Fruit fly (Drosophila melanogaster) whole organism, pupa: Measurements from ENCODE around the gene mldr.

Experiments used
- CG10348 ChIP-seq: fragments of 200-800 bp; sonication (Bioruptor generic); IDR thresholded peaks from 2 replicates; pipeline ENCODE4 v1.3.6; 2022; ENCODE audit warnings: missing biosample characterization, missing genetic modification characterization
- CG12605 ChIP-seq: fragments of 200-800 bp; sonication (Bioruptor generic); IDR thresholded peaks from 2 replicates; pipeline ENCODE4 v1.3.6; 2022; ENCODE audit warnings: missing biosample characterization, missing genetic modification characterization
- CG13204 ChIP-seq: fragments of 200-800 bp; sonication (Bioruptor generic); optimal IDR thresholded peaks from 2 replicates; lab custom pipeline; 2018; ENCODE audit warnings: missing biosample characterization, mild to moderate bottlenecking, missing genetic modification characterization, moderate library complexity
- CG14655 ChIP-seq: fragments of 200-800 bp; sonication (Bioruptor generic); optimal IDR thresholded peaks from 3 replicates; lab custom pipeline; 2017; ENCODE audit warnings: mild to moderate bottlenecking, missing biosample characterization, missing genetic modification reagents, missing genetic modification characterization
- CG15710 ChIP-seq: fragments of 200-800 bp; sonication (Bioruptor generic); optimal IDR thresholded peaks from 2 replicates; lab custom pipeline; 2018; ENCODE audit warnings: missing biosample characterization, mild to moderate bottlenecking, missing genetic modification characterization, moderate library complexity
- CG17806 ChIP-seq: fragments of 200-800 bp; sonication (Bioruptor generic); optimal IDR thresholded peaks from 2 replicates; lab custom pipeline; 2018; ENCODE audit warnings: missing biosample characterization, mild to moderate bottlenecking, missing genetic modification characterization, moderate library complexity
- CG32121 ChIP-seq: fragments of 200-800 bp; sonication (Bioruptor generic); IDR thresholded peaks from 2 replicates; pipeline ENCODE4 v1.3.6; 2022; ENCODE audit warnings: missing biosample characterization, missing genetic modification characterization
- CG34367 ChIP-seq: fragments of 200-800 bp; sonication (Bioruptor generic); optimal IDR thresholded peaks from 2 replicates; lab custom pipeline; 2018; ENCODE audit warnings: missing biosample characterization, mild to moderate bottlenecking, missing genetic modification characterization
- CG4496 ChIP-seq: fragments of 200-800 bp; sonication (Bioruptor generic); IDR thresholded peaks from 3 replicates; pipeline ENCODE4 v1.3.6; 2022; ENCODE audit warnings: missing biosample characterization, missing genetic modification characterization
- CG8159 ChIP-seq: fragments of 200-800 bp; sonication (Bioruptor generic); optimal IDR thresholded peaks from 3 replicates; lab custom pipeline; 2018; ENCODE audit warnings: missing biosample characterization, mild to moderate bottlenecking, missing genetic modification characterization, moderate library complexity
- CG8301 ChIP-seq: fragments of 200-800 bp; sonication (Bioruptor generic); optimal IDR thresholded peaks from 2 replicates; lab custom pipeline; 2018; ENCODE audit warnings: missing biosample characterization, mild to moderate bottlenecking, missing genetic modification characterization
- CG9948 ChIP-seq: fragments of 200-800 bp; sonication (Bioruptor generic); optimal IDR thresholded peaks from 2 replicates; lab custom pipeline; 2018; ENCODE audit warnings: missing biosample characterization, mild to moderate bottlenecking, missing genetic modification characterization, moderate library complexity
- D1 ChIP-seq: fragments of 200-800 bp; sonication (Bioruptor generic); optimal IDR thresholded peaks from 2 replicates; lab custom pipeline; 2018; ENCODE audit warnings: missing biosample characterization, mild to moderate bottlenecking, missing genetic modification characterization, moderate library complexity
- EcR ChIP-seq: fragments of 200-800 bp; sonication (Bioruptor generic); optimal IDR thresholded peaks from 3 replicates; lab custom pipeline; 2019; ENCODE audit warnings: missing biosample characterization, missing genetic modification characterization, mild to moderate bottlenecking, moderate library complexity, missing genetic modification reagents
- Ets98B ChIP-seq: fragments of 200-800 bp; sonication (Bioruptor generic); IDR thresholded peaks from 2 replicates; pipeline ENCODE4 v1.3.6; 2022; ENCODE audit warnings: missing biosample characterization, missing genetic modification characterization
- Pif1A ChIP-seq: fragments of 200-800 bp; sonication (Bioruptor generic); optimal IDR thresholded peaks from 3 replicates; lab custom pipeline; 2016; ENCODE audit warnings: missing biosample characterization, missing genetic modification characterization
- Pif1B ChIP-seq: fragments of 200-800 bp; sonication (Bioruptor generic); optimal IDR thresholded peaks from 3 replicates; lab custom pipeline; 2016; ENCODE audit warnings: missing biosample characterization, missing genetic modification characterization
- Snoo ChIP-seq: fragments of 200-800 bp; sonication (Bioruptor generic); optimal IDR thresholded peaks from 3 replicates; lab custom pipeline; 2017; ENCODE audit warnings: missing biosample characterization, mild to moderate bottlenecking, missing genetic modification characterization, inconsistent platforms
- fd96Ca ChIP-seq: fragments of 200-800 bp; sonication (Bioruptor generic); IDR thresholded peaks from 3 replicates; pipeline ENCODE4 v1.3.6; 2022; ENCODE audit warnings: missing biosample characterization, missing genetic modification characterization
- gl ChIP-seq: fragments of 200-800 bp; sonication (Bioruptor generic); optimal IDR thresholded peaks from 2 replicates; lab custom pipeline; 2018; ENCODE audit warnings: missing biosample characterization, mild to moderate bottlenecking, missing genetic modification characterization
- rn ChIP-seq: fragments of 200-800 bp; sonication (Bioruptor generic); IDR thresholded peaks from 2 replicates; pipeline ENCODE4 v1.3.6; 2022; ENCODE audit warnings: missing biosample characterization, missing genetic modification characterization

mldr gene

dm6 chrX:6294243-6294642 lies 3.1 kb downstream of the mldr start, which contains the start of gene CG15892:
TSS of gene CG15892 (minus strand) at chrX:6294343.
- TF ChIP-seq CG8301 (no peak), CG4496 (GFP tag; lab: Robert Waterston, UW) (no peak), CG17806 (tag; lab: Kevin White, UChicago) (no peak), CG32121 (no peak), CG13204 (no peak), Ets98B (GFP tag; lab: Robert Waterston, UW) (no peak), D1 (tag; lab: Kevin White, UChicago) (no peak), EcR (GFP tag; lab: Kevin White, UChicago) (no peak), Pif1B (GFP tag; lab: Kevin White, UChicago) (no peak), CG12605 (GFP tag; lab: Robert Waterston, UW) (no peak), Snoo (tag; lab: Kevin White, UChicago) (no peak), CG8159 (tag; lab: Kevin White, UChicago) (no peak), gl (tag; lab: Kevin White, UChicago) (no peak), CG15710 (tag; lab: Kevin White, UChicago) (no peak), CG34367 (tag; lab: Kevin White, UChicago) (no peak), CG14655 (GFP tag; lab: Kevin White, UChicago) (no peak), fd96Ca (GFP tag; lab: Robert Waterston, UW) (no peak), rn (no peak), CG9948 (tag; lab: Kevin White, UChicago) (no peak), Pif1A (GFP tag; lab: Kevin White, UChicago) (no peak)

DNA sequence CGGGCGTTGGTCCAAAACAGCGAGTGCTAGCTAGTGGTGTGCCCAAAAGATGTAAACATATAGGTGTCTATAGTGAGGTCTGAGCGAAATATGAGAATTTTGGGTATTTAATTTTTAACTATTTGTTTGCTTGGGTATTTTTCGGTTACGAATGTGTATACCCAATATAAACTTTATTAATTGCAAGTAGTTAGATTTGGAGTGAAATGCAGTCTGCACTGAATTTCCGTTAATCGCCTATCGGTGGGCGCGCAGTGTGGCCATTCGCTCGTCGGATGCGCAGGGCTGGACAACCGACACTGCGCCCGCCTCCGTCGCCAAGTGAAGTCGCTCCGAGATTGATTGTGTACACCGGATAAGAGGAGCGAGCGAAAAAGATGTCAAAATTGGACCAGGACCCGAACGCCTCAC lies 4.0 kb downstream of the mldr start, which contains the start of the genes CG15891 and CG3815:
CG15891 (minus strand) TSS at position 217 of the 411 bp plus-strand sequence.
CG3815 (plus strand) TSS at position 261 of the 411 bp plus-strand sequence.
- TF ChIP-seq CG8301 (no peak), fd96Ca (GFP tag; lab: Robert Waterston, UW) (peak; percentile 33; the same call in 1 of the 3 replicates), CG9948 (tag; lab: Kevin White, UChicago) (peak; percentile 14), D1 (tag; lab: Kevin White, UChicago) (no peak), Snoo (tag; lab: Kevin White, UChicago) (peak; percentile 57), rn (no peak), CG17806 (tag; lab: Kevin White, UChicago) (peak; percentile 19), CG32121 (no peak), CG15710 (tag; lab: Kevin White, UChicago) (peak; percentile 53)
- TF ChIP-seq, all 21 proteins: peak for 5

- TF ChIP-seq Pif1A (GFP tag; lab: Kevin White, UChicago) = no peak
- no peak for TF ChIP-seq CG13204
- no peak for TF ChIP-seq CG32121
- TF ChIP-seq CG17806 (tag; lab: Kevin White, UChicago) = no peak
- no peak for TF ChIP-seq rn
- TF ChIP-seq CG34367 (tag; lab: Kevin White, UChicago) = no peak
- no peak for TF ChIP-seq Pif1B (GFP tag; lab: Kevin White, UChicago)
- no peak for TF ChIP-seq CG4496 (GFP tag; lab: Robert Waterston, UW)
- no peak for TF ChIP-seq fd96Ca (GFP tag; lab: Robert Waterston, UW)
- TF ChIP-seq Ets98B (GFP tag; lab: Robert Waterston, UW) = no peak
Measured at dm6 chrX:6301052-6301451, 9.9 kb downstream of the mldr start, which contains the start of gene CG12219. TSS of gene CG12219 (minus strand) at chrX:6301285.

dm6 chrX:6303196-6303595 lies 12.1 kb downstream of the mldr start:
- no peak for TF ChIP-seq Ets98B (GFP tag; lab: Robert Waterston, UW)
- TF ChIP-seq CG15710 (tag; lab: Kevin White, UChicago) = no peak
- no peak for TF ChIP-seq CG32121
- TF ChIP-seq rn = no peak
- no peak for TF ChIP-seq CG4496 (GFP tag; lab: Robert Waterston, UW)
- no peak for TF ChIP-seq fd96Ca (GFP tag; lab: Robert Waterston, UW)

DNA sequence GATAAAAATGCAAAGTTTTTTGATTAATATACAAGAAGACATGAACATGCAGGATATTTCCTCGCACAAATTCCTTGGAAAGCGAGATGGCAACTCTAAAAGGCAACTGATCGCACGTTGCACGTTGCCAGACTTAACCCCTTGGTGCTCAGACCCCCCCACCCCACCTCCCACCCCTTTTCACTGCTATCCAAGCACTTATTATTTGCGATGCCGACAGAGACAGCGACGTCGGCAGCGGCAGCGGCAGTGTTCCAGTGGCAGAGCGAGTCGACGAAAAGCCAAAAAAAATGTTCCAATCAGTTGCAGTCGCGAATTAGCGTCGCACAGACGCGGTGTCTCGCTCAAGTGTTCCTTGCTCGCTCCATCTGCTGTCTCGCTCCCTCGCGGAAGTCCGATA lies 12.6 kb downstream of the mldr start, which contains the start of gene CG3823:
CG3823 (plus strand) TSS at position 301 of the 400 bp plus-strand sequence.
- TF ChIP-seq gl (tag; lab: Kevin White, UChicago) (no peak), CG14655 (GFP tag; lab: Kevin White, UChicago) (no peak), Pif1B (GFP tag; lab: Kevin White, UChicago) (no peak), CG13204 (no peak), D1 (tag; lab: Kevin White, UChicago) (no peak), CG9948 (tag; lab: Kevin White, UChicago) (no peak), CG8301 (no peak), rn (no peak), Ets98B (GFP tag; lab: Robert Waterston, UW) (no peak), CG10348 (GFP tag; lab: Robert Waterston, UW) (no peak), CG15710 (tag; lab: Kevin White, UChicago) (no peak)

dm6 chrX:6304203-6304602 lies 13.1 kb downstream of the mldr start:
- no peak for TF ChIP-seq gl (tag; lab: Kevin White, UChicago)
- no peak for TF ChIP-seq CG17806 (tag; lab: Kevin White, UChicago)
- peak; percentile 9 for TF ChIP-seq CG8301
- peak; percentile 14 for TF ChIP-seq CG9948 (tag; lab: Kevin White, UChicago)
- no peak for TF ChIP-seq Snoo (tag; lab: Kevin White, UChicago)
- no peak; the same call in 1 of the 2 replicates for TF ChIP-seq CG32121
- TF ChIP-seq Pif1A (GFP tag; lab: Kevin White, UChicago) = no peak
- TF ChIP-seq CG8159 (tag; lab: Kevin White, UChicago) = no peak
- TF ChIP-seq D1 (tag; lab: Kevin White, UChicago) = no peak
- TF ChIP-seq CG15710 (tag; lab: Kevin White, UChicago) = peak; percentile 10
- no peak for TF ChIP-seq Ets98B (GFP tag; lab: Robert Waterston, UW)
- TF ChIP-seq CG12605 (GFP tag; lab: Robert Waterston, UW) = no peak
- no peak for TF ChIP-seq CG13204
- no peak for TF ChIP-seq CG10348 (GFP tag; lab: Robert Waterston, UW)
- no peak for TF ChIP-seq CG4496 (GFP tag; lab: Robert Waterston, UW)
- TF ChIP-seq CG14655 (GFP tag; lab: Kevin White, UChicago) = no peak
- TF ChIP-seq Pif1B (GFP tag; lab: Kevin White, UChicago) = no peak
